Worm (Caenorhabditis elegans) whole organism, late embryonic: ENCODE results near the gene clec-6.

ENCODE experiments used
- ama-1 ChIP-seq: fragments of 150-350 bp; optimal IDR thresholded peaks from 2 replicates; lab custom pipeline; 2014
- ceh-22 ChIP-seq: sonication (generic microtip); optimal IDR thresholded peaks from 2 replicates; lab custom pipeline; 2017; ENCODE audit warnings: missing biosample characterization, missing genetic modification characterization
- ceh-30 ChIP-seq: fragments of 150-350 bp; optimal IDR thresholded peaks from 2 replicates; lab custom pipeline; 2014; ENCODE audit warnings: missing biosample characterization, missing genetic modification characterization
- hlh-6 ChIP-seq: sonication (generic microtip); optimal IDR thresholded peaks from 2 replicates; lab custom pipeline; 2016; ENCODE audit warnings: missing genotype, missing genetic modification characterization, missing compliant biosample characterization
- nhr-11 ChIP-seq: fragments of 150-350 bp; optimal IDR thresholded peaks from 2 replicates; lab custom pipeline; 2014; ENCODE audit warnings: missing biosample characterization, missing genetic modification characterization
- nhr-232 ChIP-seq: sonication (generic microtip); optimal IDR thresholded peaks from 2 replicates; lab custom pipeline; 2016; ENCODE audit warnings: missing genetic modification characterization, missing compliant biosample characterization
- pag-3 ChIP-seq: sonication (generic microtip); optimal IDR thresholded peaks from 2 replicates; lab custom pipeline; 2016; ENCODE audit warnings: missing compliant biosample characterization, missing genetic modification characterization, borderline replicate concordance
- pha-4 ChIP-seq: fragments of 150-350 bp; optimal IDR thresholded peaks from 2 replicates; lab custom pipeline; 2018; ENCODE audit warnings: missing biosample characterization, missing genetic modification reagents, missing genetic modification characterization
- pqm-1 ChIP-seq: sonication (generic microtip); optimal IDR thresholded peaks from 2 replicates; lab custom pipeline; 2016; ENCODE audit warnings: missing genetic modification characterization, missing compliant biosample characterization
- tbx-2 ChIP-seq: sonication (generic microtip); optimal IDR thresholded peaks from 2 replicates; lab custom pipeline; 2016; ENCODE audit warnings: missing genetic modification characterization, missing compliant biosample characterization
- zip-5 ChIP-seq: sonication (generic microtip); optimal IDR thresholded peaks from 2 replicates; lab custom pipeline; 2016; ENCODE audit warnings: missing genetic modification characterization, missing compliant biosample characterization

DNA sequence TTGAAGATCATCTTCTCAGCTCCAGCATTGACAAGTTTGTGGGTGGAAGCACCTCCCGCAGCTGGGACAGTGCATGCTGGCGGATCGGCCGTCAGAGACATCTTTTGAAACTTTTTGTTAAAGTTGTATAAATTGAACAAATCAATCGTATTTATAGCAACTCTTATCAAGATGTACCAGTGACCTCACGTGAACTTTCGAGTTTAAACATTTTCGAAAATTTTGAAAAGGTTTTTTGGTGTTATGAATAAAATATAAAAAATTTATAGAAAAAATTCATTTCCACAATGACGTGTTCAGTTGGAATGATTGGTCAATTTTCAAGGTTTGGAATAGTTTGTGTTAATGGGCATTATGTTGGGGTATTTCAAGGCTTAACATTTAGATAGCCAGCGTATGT, 18.6 kb downstream of the clec-6 start, which contains the start of the genes msd-4 and C35D10.3:
- TF ChIP-seq nhr-232 (tag; lab: Kevin White, UChicago) (no peak), ama-1 (lab: Kevin White, UChicago) (no peak), pag-3 (no peak), tbx-2 (tag; lab: Kevin White, UChicago) (no peak), zip-5 (tag; lab: Kevin White, UChicago) (no peak), nhr-11 (tag; lab: Kevin White, UChicago) (no peak), hlh-6 (tag; lab: Kevin White, UChicago) (no peak), pqm-1 (tag; lab: Kevin White, UChicago) (no peak), ceh-22 (tag; lab: Kevin White, UChicago) (no peak), ceh-30 (tag; lab: Kevin White, UChicago) (no peak), pha-4 (no peak)
